Worm (Caenorhabditis elegans): ENCODE measurements around the gene trcs-2.

- no peak for TF ChIP-seq ceh-28 (tag; optimal IDR thresholded peaks at IDR 0.05)
- no peak for TF ChIP-seq ztf-11 (tag; optimal IDR thresholded peaks at IDR 0.05)
- TF ChIP-seq lin-39 (tag; optimal IDR thresholded peaks at IDR 0.05), result no peak
Measured at ce11 chrII:8742972-8743371, 20.7 kb downstream of the trcs-2 start.
